Fruit fly (Drosophila melanogaster) whole organism, embryonic: Measurements from ENCODE around the gene mthl2.
A peak's percentile ranks its signal among the peaks of the same experiment; 100 is the strongest.

Experiments
- Bgb ChIP-seq: fragments of 200-800 bp; sonication (Bioruptor generic); IDR thresholded peaks from 2 replicates; pipeline ENCODE4 v1.3.6; 2022; ENCODE audit warnings: missing biosample characterization, missing genetic modification characterization; ENCODE audit not compliant: partially characterized antibody
- Bteb2 ChIP-seq: fragments of 200-800 bp; sonication (Bioruptor generic); optimal IDR thresholded peaks from 2 replicates; lab custom pipeline; 2016; ENCODE audit warnings: missing biosample characterization, missing genetic modification characterization
- C15 ChIP-seq: fragments of 200-800 bp; sonication (Bioruptor generic); IDR thresholded peaks from 3 replicates; pipeline ENCODE4 v1.3.6; 2022; ENCODE audit warnings: missing biosample characterization, missing genetic modification characterization
- CG10462 ChIP-seq: fragments of 200-800 bp; sonication (Bioruptor generic); optimal IDR thresholded peaks from 2 replicates; lab custom pipeline; 2016; ENCODE audit warnings: missing biosample characterization, missing genetic modification characterization
- CG12391 ChIP-seq: fragments of 200-800 bp; sonication (Bioruptor generic); optimal IDR thresholded peaks from 3 replicates; lab custom pipeline; 2018; ENCODE audit warnings: missing biosample characterization, mild to moderate bottlenecking, missing genetic modification characterization, moderate library complexity
- CG12659 ChIP-seq: fragments of 200-800 bp; sonication (Bioruptor generic); optimal IDR thresholded peaks from 3 replicates; lab custom pipeline; 2017; ENCODE audit warnings: mild to moderate bottlenecking, missing biosample characterization, missing genetic modification reagents, missing genetic modification characterization
- CG12744 ChIP-seq: fragments of 200-800 bp; sonication (Bioruptor generic); optimal IDR thresholded peaks from 2 replicates; lab custom pipeline; 2016; ENCODE audit warnings: missing biosample characterization, missing genetic modification characterization
- CG12769 ChIP-seq: fragments of 200-800 bp; sonication (Bioruptor generic); optimal IDR thresholded peaks from 2 replicates; lab custom pipeline; 2019; ENCODE audit warnings: missing biosample characterization, mild to moderate bottlenecking, missing genetic modification characterization, moderate library complexity
- CG14014 ChIP-seq: fragments of 200-800 bp; sonication (Bioruptor generic); IDR thresholded peaks from 2 replicates; pipeline ENCODE4 v1.3.6; 2022; ENCODE audit warnings: missing biosample characterization, missing genetic modification characterization
- CG1529 ChIP-seq: fragments of 200-800 bp; sonication (Bioruptor generic); optimal IDR thresholded peaks from 3 replicates; lab custom pipeline; 2018; ENCODE audit warnings: missing biosample characterization, missing genetic modification characterization
- CG15479 ChIP-seq: fragments of 200-800 bp; sonication (Bioruptor generic); optimal IDR thresholded peaks from 3 replicates; lab custom pipeline; 2019; ENCODE audit warnings: missing biosample characterization, mild to moderate bottlenecking, missing genetic modification characterization, moderate library complexity
- CG16815 ChIP-seq: fragments of 200-800 bp; sonication (Bioruptor generic); optimal IDR thresholded peaks from 3 replicates; lab custom pipeline; 2017; ENCODE audit warnings: missing biosample characterization, mild to moderate bottlenecking, missing genetic modification characterization
- CG16863 ChIP-seq: fragments of 200-800 bp; sonication (Bioruptor generic); optimal IDR thresholded peaks from 3 replicates; lab custom pipeline; 2016; ENCODE audit warnings: missing biosample characterization, missing genetic modification characterization
- CG18764 ChIP-seq: fragments of 200-800 bp; sonication (Bioruptor generic); optimal IDR thresholded peaks from 3 replicates; lab custom pipeline; 2016; ENCODE audit warnings: missing biosample characterization, missing genetic modification characterization
- CG2120 ChIP-seq: fragments of 200-800 bp; sonication (Bioruptor generic); optimal IDR thresholded peaks from 3 replicates; lab custom pipeline; 2016; ENCODE audit warnings: missing biosample characterization, missing genetic modification characterization
- CG32532 ChIP-seq: fragments of 200-800 bp; sonication (Bioruptor generic); IDR thresholded peaks from 2 replicates; pipeline ENCODE4 v1.3.6; 2022; ENCODE audit warnings: missing biosample characterization, missing genetic modification characterization
- CG3407 ChIP-seq: fragments of 200-800 bp; sonication (Bioruptor generic); optimal IDR thresholded peaks from 2 replicates; lab custom pipeline; 2018; ENCODE audit warnings: missing biosample characterization, mild to moderate bottlenecking, missing genetic modification characterization
- CG34422 ChIP-seq: fragments of 200-800 bp; sonication (Bioruptor generic); IDR thresholded peaks from 3 replicates; pipeline ENCODE4 v1.3.6; 2022; ENCODE audit warnings: missing biosample characterization, missing genetic modification characterization
- CG6813 ChIP-seq: fragments of 200-800 bp; sonication (Bioruptor generic); optimal IDR thresholded peaks from 2 replicates; lab custom pipeline; 2017; ENCODE audit warnings: missing biosample characterization, missing genetic modification characterization, mild to moderate bottlenecking, moderate library complexity, missing genetic modification reagents
- CG9817 ChIP-seq: fragments of 200-800 bp; sonication (Bioruptor generic); optimal IDR thresholded peaks from 2 replicates; lab custom pipeline; 2018; ENCODE audit warnings: missing biosample characterization, mild to moderate bottlenecking, missing genetic modification characterization, moderate library complexity
- Deaf1 ChIP-seq: fragments of 200-800 bp; optimal IDR thresholded peaks from 3 replicates; lab custom pipeline; 2019; ENCODE audit warnings: missing biosample characterization, mild to moderate bottlenecking, missing genetic modification characterization, moderate library complexity
- Dip2 ChIP-seq: fragments of 200-800 bp; sonication (Bioruptor generic); IDR thresholded peaks from 2 replicates; pipeline ENCODE4 v1.3.6; 2022; ENCODE audit warnings: missing biosample characterization, missing genetic modification characterization
- Doc2 ChIP-seq: fragments of 200-800 bp; sonication (Bioruptor generic); IDR thresholded peaks from 2 replicates; pipeline ENCODE4 v1.3.6; 2022; ENCODE audit warnings: missing biosample characterization, missing genetic modification characterization
- E2f2 ChIP-seq: fragments of 200-800 bp; sonication (Bioruptor generic); IDR thresholded peaks from 2 replicates; pipeline ENCODE4 v1.3.6; 2022; ENCODE audit warnings: missing biosample characterization, missing genetic modification characterization
- Fer1 ChIP-seq: fragments of 200-800 bp; sonication (Bioruptor generic); optimal IDR thresholded peaks from 2 replicates; lab custom pipeline; 2017; ENCODE audit warnings: missing biosample characterization, mild to moderate bottlenecking, missing genetic modification characterization
- HLHmδ ChIP-seq: fragments of 200-800 bp; sonication (Bioruptor generic); optimal IDR thresholded peaks from 2 replicates; lab custom pipeline; 2018; ENCODE audit warnings: missing biosample characterization, mild to moderate bottlenecking, missing genetic modification characterization, moderate library complexity
- Hand ChIP-seq: fragments of 200-800 bp; sonication (Bioruptor generic); optimal IDR thresholded peaks from 2 replicates; lab custom pipeline; 2017; ENCODE audit warnings: mild to moderate bottlenecking, missing biosample characterization, missing genetic modification reagents, missing genetic modification characterization
- Opbp ChIP-seq: fragments of 200-800 bp; sonication (Bioruptor generic); IDR thresholded peaks from 3 replicates; pipeline ENCODE4 v1.3.6; 2022; ENCODE audit warnings: missing biosample characterization, missing genetic modification characterization; ENCODE audit not compliant: partially characterized antibody
- Pdp1 ChIP-seq, 2 experiments: fragments of 200-800 bp; sonication (Bioruptor generic); optimal IDR thresholded peaks; 3 replicates each; lab custom pipeline; 2016; ENCODE audit warnings: missing biosample characterization in 2 of 2, missing genetic modification characterization in 2 of 2, mild to moderate bottlenecking in 1 of 2, moderate library complexity in 1 of 2
- Six4 ChIP-seq: fragments of 200-800 bp; sonication (Bioruptor generic); optimal IDR thresholded peaks from 2 replicates; lab custom pipeline; 2016; ENCODE audit warnings: missing biosample characterization, missing genetic modification characterization
- amos ChIP-seq: fragments of 200-800 bp; sonication (Bioruptor generic); IDR thresholded peaks from 2 replicates; pipeline ENCODE4 v1.3.6; 2022; ENCODE audit warnings: missing biosample characterization, missing genetic modification characterization; ENCODE audit not compliant: partially characterized antibody
- ap ChIP-seq: fragments of 200-800 bp; sonication (Bioruptor generic); IDR thresholded peaks from 2 replicates; pipeline ENCODE4 v1.3.6; 2022; ENCODE audit warnings: missing biosample characterization, missing genetic modification characterization
- chif ChIP-seq, 2 experiments: fragments of 200-800 bp; sonication (Bioruptor generic); optimal IDR thresholded peaks; 3 replicates each; lab custom pipeline; 2016; ENCODE audit warnings: missing biosample characterization in 2 of 2, missing genetic modification characterization in 2 of 2
- chm ChIP-seq: fragments of 200-800 bp; sonication (Bioruptor generic); IDR thresholded peaks from 2 replicates; pipeline ENCODE4 v1.3.6; 2022; ENCODE audit warnings: missing biosample characterization, missing genetic modification characterization
- croc ChIP-seq: fragments of 200-800 bp; sonication (Bioruptor generic); conservative IDR thresholded peaks from 3 replicates; pipeline ENCODE4 v1.3.6; 2022; ENCODE audit warnings: missing biosample characterization, missing genetic modification characterization
- ems ChIP-seq: fragments of 200-800 bp; sonication (Bioruptor generic); optimal IDR thresholded peaks from 3 replicates; lab custom pipeline; 2016; ENCODE audit warnings: missing biosample characterization, missing genetic modification characterization
- fd102C ChIP-seq: fragments of 200-800 bp; sonication (Bioruptor generic); optimal IDR thresholded peaks from 2 replicates; lab custom pipeline; 2018; ENCODE audit warnings: missing biosample characterization, mild to moderate bottlenecking, missing genetic modification characterization, moderate library complexity
- her ChIP-seq: fragments of 200-800 bp; sonication (Bioruptor generic); optimal IDR thresholded peaks from 2 replicates; lab custom pipeline; 2016; ENCODE audit warnings: missing biosample characterization, missing genetic modification characterization
- ind ChIP-seq: fragments of 200-800 bp; sonication (Bioruptor generic); optimal IDR thresholded peaks from 3 replicates; lab custom pipeline; 2016; ENCODE audit warnings: missing biosample characterization, missing genetic modification characterization
- jing ChIP-seq: fragments of 200-800 bp; sonication (Bioruptor generic); optimal IDR thresholded peaks from 2 replicates; lab custom pipeline; 2018; ENCODE audit warnings: missing biosample characterization, mild to moderate bottlenecking, missing genetic modification characterization
- klu ChIP-seq: fragments of 200-800 bp; sonication (Bioruptor generic); IDR thresholded peaks from 2 replicates; pipeline ENCODE4 v1.3.6; 2022; ENCODE audit warnings: missing biosample characterization, missing genetic modification characterization
- lilli ChIP-seq: fragments of 200-800 bp; sonication (Bioruptor generic); optimal IDR thresholded peaks from 3 replicates; lab custom pipeline; 2016; ENCODE audit warnings: missing biosample characterization, missing genetic modification characterization
- lmd ChIP-seq: fragments of 200-800 bp; sonication (Bioruptor generic); IDR thresholded peaks from 2 replicates; pipeline ENCODE4 v1.3.6; 2022; ENCODE audit warnings: missing biosample characterization, missing genetic modification characterization
- lola ChIP-seq, 3 experiments: fragments of >200 bp in 2 of 3; fragments of 200-800 bp in 1 of 3; sonication (Bioruptor generic) in 1 of 3; optimal IDR thresholded peaks; 2 replicates each; lab custom pipeline; 2017 to 2019; ENCODE audit warnings: missing biosample characterization in 3 of 3, missing genetic modification characterization in 3 of 3, mild to moderate bottlenecking in 1 of 3, moderate library complexity in 1 of 3
- nmo ChIP-seq: fragments of 200-800 bp; sonication (Bioruptor generic); optimal IDR thresholded peaks from 2 replicates; lab custom pipeline; 2018; ENCODE audit warnings: missing biosample characterization, mild to moderate bottlenecking, missing genetic modification characterization, moderate library complexity
- sima ChIP-seq: fragments of 200-800 bp; sonication (Bioruptor generic); optimal IDR thresholded peaks from 2 replicates; lab custom pipeline; 2016; ENCODE audit warnings: missing biosample characterization, missing genetic modification characterization
- sr ChIP-seq: fragments of 200-800 bp; sonication (Bioruptor generic); IDR thresholded peaks from 3 replicates; pipeline ENCODE4 v1.3.6; 2022; ENCODE audit warnings: missing biosample characterization, missing genetic modification characterization
- zen2 ChIP-seq: fragments of 200-800 bp; sonication (Bioruptor generic); IDR thresholded peaks from 3 replicates; pipeline ENCODE4 v1.3.6; 2022; ENCODE audit warnings: missing biosample characterization, missing genetic modification characterization; ENCODE audit not compliant: partially characterized antibody

The mthl2 gene

DNA sequence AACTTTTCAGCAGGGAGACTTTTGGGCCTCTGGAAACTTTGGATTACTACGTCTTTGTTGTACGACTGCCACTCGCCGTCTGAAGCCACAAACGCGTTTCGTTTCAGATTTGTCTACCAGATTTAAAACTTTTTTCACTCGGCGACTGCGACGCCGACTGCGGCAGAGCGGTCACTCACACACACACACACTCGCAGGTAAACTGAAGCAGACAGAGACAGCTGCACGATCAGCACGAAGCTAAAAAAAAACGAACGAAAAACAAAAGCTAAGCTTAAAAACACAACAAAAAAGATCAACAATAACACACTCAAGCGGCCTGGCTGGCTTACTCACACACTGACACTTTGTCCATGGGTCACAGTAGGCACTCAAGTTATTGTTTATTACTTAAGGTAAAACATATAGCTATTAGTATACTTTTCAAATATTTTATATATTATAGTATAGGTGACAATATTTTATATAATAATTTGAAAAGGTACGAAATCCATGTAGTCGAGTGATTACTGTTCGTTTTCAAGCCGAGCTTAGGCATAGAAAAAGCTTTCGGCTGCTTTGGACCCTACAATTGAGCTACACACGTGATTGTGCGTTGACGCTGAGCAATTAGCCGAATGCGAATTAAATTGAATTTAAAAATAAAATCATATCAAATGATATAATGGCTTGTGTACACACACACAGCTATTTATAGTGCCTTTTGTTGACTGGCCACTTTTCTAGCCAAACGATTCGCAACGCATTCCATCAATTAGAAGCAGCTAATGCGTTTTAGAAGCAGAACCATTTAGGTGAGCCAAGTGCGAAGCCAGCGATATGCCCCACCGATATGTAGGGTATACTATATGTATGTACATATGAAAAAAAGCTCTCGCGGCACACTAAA, 27.1 kb upstream of the mthl2 start, which contains the start of gene Msr-110 (continued):
- TF ChIP-seq CG12744 (peak; percentile 73), sr (GFP tag; lab: Robert Waterston, UW) (peak; percentile 24; the same call in 1 of the 3 replicates), chif (GFP tag; optimal IDR thresholded peaks at IDR 0.05; lab: Kevin White, UChicago) (peak; percentile 49 to 79), CG34422 (GFP tag; lab: Robert Waterston, UW) (peak; percentile 91), CG3407 (GFP tag; lab: Kevin White, UChicago) (peak; percentile 74), lola (GFP tag; optimal IDR thresholded peaks at IDR 0.05; lab: Kevin White, UChicago) (peak in 1 of 3 experiments; percentile 41), C15 (GFP tag; lab: Robert Waterston, UW) (peak; percentile 73; the same call in 1 of the 3 replicates), lilli (GFP tag; lab: Kevin White, UChicago) (peak; percentile 77), ems (peak; percentile 70), Bgb (GFP tag; lab: Robert Waterston, UW) (0 out of 2 replicates have a peak, but pooled peaks have one; percentile 30), CG6813 (GFP tag; lab: Kevin White, UChicago) (peak; percentile 83), HLHmδ (no peak), CG12391 (tag; lab: Kevin White, UChicago) (peak; percentile 89), Deaf1 (tag; lab: Kevin White, UChicago) (peak; percentile 77), Fer1 (GFP tag; lab: Kevin White, UChicago) (peak; percentile 90), Doc2 (GFP tag; lab: Robert Waterston, UW) (peak; percentile 81), jing (GFP tag; lab: Kevin White, UChicago) (peak; percentile 78), E2f2 (GFP tag; lab: Robert Waterston, UW) (peak; percentile 71), CG15479 (no peak), her (GFP tag; lab: Kevin White, UChicago) (peak; percentile 34), Bteb2 (peak; percentile 52), CG1529 (GFP tag; lab: Kevin White, UChicago) (peak; percentile 73), Pdp1 (GFP tag; optimal IDR thresholded peaks at IDR 0.05; lab: Kevin White, UChicago) (peak; percentile 73 to 77), amos (GFP tag; lab: Robert Waterston, UW) (no peak), chm (GFP tag; lab: Robert Waterston, UW) (peak; percentile 28; the same call in 1 of the 2 replicates), CG16815 (peak; percentile 75), fd102C (GFP tag; lab: Kevin White, UChicago) (no peak), CG12769 (peak; percentile 91), Dip2 (peak; percentile 42; the same call in 1 of the 2 replicates), Six4 (GFP tag; lab: Kevin White, UChicago) (peak; percentile 75), sima (GFP tag; lab: Kevin White, UChicago) (no peak), CG32532 (GFP tag; lab: Robert Waterston, UW) (peak; percentile 95), CG18764 (GFP tag; lab: Kevin White, UChicago) (peak; percentile 71), klu (GFP tag; lab: Robert Waterston, UW) (peak; percentile 91), CG12659 (peak; percentile 92), CG10462 (peak; percentile 64), zen2 (GFP tag; lab: Robert Waterston, UW) (no peak), CG9817 (tag; lab: Kevin White, UChicago) (peak; percentile 91), Hand (peak; percentile 74), croc (GFP tag; lab: Robert Waterston, UW) (peak; percentile 81), ap (peak; percentile 65), nmo (GFP tag; lab: Kevin White, UChicago) (peak; percentile 91), CG14014 (GFP tag; lab: Robert Waterston, UW) (peak; percentile 90), lmd (GFP tag; lab: Robert Waterston, UW) (peak; percentile 93), CG2120 (GFP tag; lab: Kevin White, UChicago) (peak; percentile 89), Opbp (GFP tag; lab: Robert Waterston, UW) (no peak), ind (GFP tag; lab: Kevin White, UChicago) (peak; percentile 86), CG16863 (GFP tag; lab: Kevin White, UChicago) (peak; percentile 79)
